Worm (Caenorhabditis elegans) whole organism, L2 larva: ENCODE results near the gene W01D2.1.

Experiments used
- F13H6.1 ChIP-seq: sonication (generic microtip); optimal IDR thresholded peaks from 2 replicates; lab custom pipeline; 2016; ENCODE audit warnings: missing genetic modification characterization, missing compliant biosample characterization
- Y55F3AM.14 ChIP-seq: fragments of 200-800 bp; sonication (Bioruptor generic); optimal IDR thresholded peaks from 2 replicates; lab custom pipeline; 2018; ENCODE audit warnings: mild to moderate bottlenecking, missing genetic modification characterization, missing compliant biosample characterization
- alr-1 ChIP-seq: fragments of 150-350 bp; optimal IDR thresholded peaks from 2 replicates; lab custom pipeline; 2014; ENCODE audit warnings: missing biosample characterization, missing genetic modification characterization
- aly-2 ChIP-seq: fragments of 150-350 bp; optimal IDR thresholded peaks from 2 replicates; lab custom pipeline; 2014; ENCODE audit warnings: missing biosample characterization, missing genetic modification characterization
- blmp-1 ChIP-seq: sonication (generic microtip); optimal IDR thresholded peaks from 2 replicates; lab custom pipeline; 2017; ENCODE audit warnings: missing genetic modification characterization, mild to moderate bottlenecking, missing compliant biosample characterization, antibody characterized with exemption, moderate library complexity; ENCODE audit not compliant: insufficient read depth
- ceh-16 ChIP-seq: fragments of 150-350 bp; optimal IDR thresholded peaks from 2 replicates; lab custom pipeline; 2014; ENCODE audit warnings: missing biosample characterization, missing genetic modification characterization
- crh-2 ChIP-seq: sonication (generic microtip); optimal IDR thresholded peaks from 2 replicates; lab custom pipeline; 2017; ENCODE audit warnings: missing biosample characterization, missing genetic modification characterization
- dmd-4 ChIP-seq: sonication (generic microtip); optimal IDR thresholded peaks from 2 replicates; lab custom pipeline; 2017; ENCODE audit warnings: missing biosample characterization, missing genetic modification characterization
- elt-3 ChIP-seq: sonication (generic microtip); optimal IDR thresholded peaks from 2 replicates; lab custom pipeline; 2017; ENCODE audit warnings: missing biosample characterization, missing genetic modification characterization
- fos-1 ChIP-seq: fragments of 150-350 bp; optimal IDR thresholded peaks from 2 replicates; lab custom pipeline; 2014; ENCODE audit warnings: missing biosample characterization, missing genetic modification characterization
- lin-11 ChIP-seq: fragments of 150-350 bp; sonication (generic microtip); optimal IDR thresholded peaks from 2 replicates; lab custom pipeline; 2014; ENCODE audit warnings: missing biosample characterization, missing genetic modification characterization, inconsistent platforms, mixed read lengths
- lin-13 ChIP-seq: fragments of 150-350 bp; optimal IDR thresholded peaks from 2 replicates; lab custom pipeline; 2014; ENCODE audit warnings: missing biosample characterization, missing genetic modification reagents, missing genetic modification characterization
- lsy-2 ChIP-seq, 2 experiments: fragments of 150-350 bp in 1 of 2; sonication (generic microtip) in 1 of 2; optimal IDR thresholded peaks; 2 replicates each; lab custom pipeline; 2014 to 2017; ENCODE audit warnings: missing biosample characterization in 2 of 2, missing genetic modification characterization in 2 of 2
- mab-5 ChIP-seq: fragments of 150-350 bp; optimal IDR thresholded peaks from 2 replicates; lab custom pipeline; 2014; ENCODE audit warnings: missing biosample characterization, missing genetic modification characterization
- mbf-1 ChIP-seq: sonication (generic microtip); optimal IDR thresholded peaks from 2 replicates; lab custom pipeline; 2017; ENCODE audit warnings: missing biosample characterization, missing genetic modification characterization
- nhr-10 ChIP-seq: sonication (generic microtip); optimal IDR thresholded peaks from 2 replicates; lab custom pipeline; 2017; ENCODE audit warnings: missing biosample characterization, missing genetic modification characterization
- nhr-11 ChIP-seq: fragments of 150-350 bp; optimal IDR thresholded peaks from 2 replicates; lab custom pipeline; 2014; ENCODE audit warnings: missing biosample characterization, missing genetic modification characterization
- nhr-12 ChIP-seq: fragments of 150-350 bp; optimal IDR thresholded peaks from 2 replicates; lab custom pipeline; 2014; ENCODE audit warnings: missing biosample characterization, missing genetic modification characterization
- nhr-129 ChIP-seq: fragments of 150-350 bp; optimal IDR thresholded peaks from 2 replicates; lab custom pipeline; 2014; ENCODE audit warnings: missing biosample characterization, missing genetic modification characterization
- nhr-21 ChIP-seq: fragments of 150-350 bp; optimal IDR thresholded peaks from 2 replicates; lab custom pipeline; 2014; ENCODE audit warnings: missing biosample characterization, missing genetic modification characterization
- nhr-23 ChIP-seq: fragments of 150-350 bp; optimal IDR thresholded peaks from 2 replicates; lab custom pipeline; 2014; ENCODE audit warnings: missing biosample characterization, missing genetic modification reagents, missing genetic modification characterization
- nhr-237 ChIP-seq: fragments of 150-350 bp; optimal IDR thresholded peaks from 2 replicates; lab custom pipeline; 2014; ENCODE audit warnings: missing biosample characterization, missing genetic modification characterization
- nhr-25 ChIP-seq: fragments of 150-350 bp; sonication (generic microtip); optimal IDR thresholded peaks from 3 replicates; lab custom pipeline; 2014; ENCODE audit warnings: missing biosample characterization, missing genetic modification characterization
- nhr-6 ChIP-seq: fragments of 150-350 bp; optimal IDR thresholded peaks from 2 replicates; lab custom pipeline; 2014; ENCODE audit warnings: missing biosample characterization, missing genetic modification characterization
- nhr-77 ChIP-seq: fragments of 150-350 bp; optimal IDR thresholded peaks from 2 replicates; lab custom pipeline; 2014; ENCODE audit warnings: missing biosample characterization, missing genetic modification characterization
- peb-1 ChIP-seq: fragments of 150-350 bp; optimal IDR thresholded peaks from 2 replicates; lab custom pipeline; 2014; ENCODE audit warnings: missing biosample characterization, missing genetic modification characterization
- sem-4 ChIP-seq: fragments of 150-350 bp; optimal IDR thresholded peaks from 2 replicates; lab custom pipeline; 2014; ENCODE audit warnings: missing biosample characterization, missing genetic modification reagents, missing genetic modification characterization
- skn-1 ChIP-seq: sonication (generic microtip); optimal IDR thresholded peaks from 2 replicates; lab custom pipeline; 2017; ENCODE audit warnings: missing biosample characterization, missing genetic modification characterization
- sma-3 ChIP-seq: sonication (generic microtip); optimal IDR thresholded peaks from 2 replicates; lab custom pipeline; 2016; ENCODE audit warnings: missing genetic modification reagents, missing genetic modification characterization, missing compliant biosample characterization
- sma-9 ChIP-seq, 2 experiments: fragments of 150-350 bp in 1 of 2; sonication (generic microtip) in 1 of 2; optimal IDR thresholded peaks; 2 replicates each; lab custom pipeline; 2014 to 2016; ENCODE audit warnings: missing genetic modification characterization in 2 of 2, mild to moderate bottlenecking in 1 of 2, missing biosample characterization in 1 of 2, missing compliant biosample characterization in 1 of 2, missing genetic modification reagents in 1 of 2, moderate library complexity in 1 of 2
- snpc-4 ChIP-seq: fragments of 150-350 bp; optimal IDR thresholded peaks from 2 replicates; lab custom pipeline; 2014; ENCODE audit warnings: missing biosample characterization, missing genetic modification characterization
- unc-39 ChIP-seq: fragments of 150-350 bp; optimal IDR thresholded peaks from 2 replicates; lab custom pipeline; 2014; ENCODE audit warnings: missing biosample characterization, missing genetic modification characterization
- zag-1 ChIP-seq: fragments of 150-350 bp; optimal IDR thresholded peaks from 2 replicates; lab custom pipeline; 2014; ENCODE audit warnings: missing biosample characterization, missing genetic modification characterization
- ztf-1 ChIP-seq: fragments of 200-800 bp; sonication (Bioruptor generic); conservative IDR thresholded peaks from 2 replicates; pipeline ENCODE4 v1.3.6; 2022; ENCODE audit warnings: missing genetic modification characterization, missing compliant biosample characterization

Gene W01D2.1

ce11 chrII:14841253-14841652, 25.9 kb downstream of the W01D2.1 start:
- peak; percentile 39 for TF ChIP-seq nhr-129 (tag; lab: Kevin White, UChicago)
- no peak for TF ChIP-seq sma-3 (GFP tag; lab: Kevin White, UChicago)
- no peak for TF ChIP-seq aly-2 (tag; lab: Kevin White, UChicago)
- peak; percentile 16 for TF ChIP-seq sma-9 (GFP tag; optimal IDR thresholded peaks at IDR 0.05; lab: Kevin White, UChicago)
- TF ChIP-seq sma-9 (tag; optimal IDR thresholded peaks at IDR 0.05; lab: Kevin White, UChicago) = no peak
- TF ChIP-seq lsy-2 (tag; optimal IDR thresholded peaks at IDR 0.05; lab: Kevin White, UChicago) = peak in 1 of 2 experiments; percentile 81

ce11 chrII:14843016-14843415, 27.7 kb downstream of the W01D2.1 start, which contains the start of gene cdh-7:
Gene cdh-7, plus strand, starts transcription at chrII:14843229.
- TF ChIP-seq aly-2 (tag; lab: Kevin White, UChicago) (no peak), mab-5 (tag; lab: Kevin White, UChicago) (no peak), elt-3 (tag; lab: Kevin White, UChicago) (no peak), zag-1 (tag; lab: Kevin White, UChicago) (no peak), nhr-25 (tag; lab: Kevin White, UChicago) (no peak), nhr-77 (tag; lab: Kevin White, UChicago) (no peak), nhr-237 (tag; lab: Kevin White, UChicago) (no peak), nhr-12 (tag; lab: Kevin White, UChicago) (no peak), nhr-21 (tag; lab: Kevin White, UChicago) (no peak), lsy-2 (tag; optimal IDR thresholded peaks at IDR 0.05; lab: Kevin White, UChicago) (no peak), mbf-1 (no peak), nhr-11 (tag; lab: Kevin White, UChicago) (no peak), nhr-10 (tag; lab: Kevin White, UChicago) (no peak), F13H6.1 (tag; lab: Kevin White, UChicago) (no peak), lin-11 (tag; lab: Kevin White, UChicago) (no peak), alr-1 (no peak), ztf-1 (no peak), blmp-1 (tag; lab: Kevin White, UChicago) (no peak), lin-13 (GFP tag; lab: Kevin White, UChicago) (no peak), nhr-6 (tag; lab: Kevin White, UChicago) (no peak)
- TF ChIP-seq, all 48 proteins: peak for 0

ce11 chrII:14844253-14844652, 28.9 kb downstream of the W01D2.1 start:
- TF ChIP-seq nhr-23 = no peak
- no peak for TF ChIP-seq lin-13 (GFP tag; lab: Kevin White, UChicago)
- no peak for TF ChIP-seq sma-9 (GFP tag; optimal IDR thresholded peaks at IDR 0.05; lab: Kevin White, UChicago)
- TF ChIP-seq sma-9 (tag; optimal IDR thresholded peaks at IDR 0.05; lab: Kevin White, UChicago) = no peak
- TF ChIP-seq unc-39 (tag; lab: Kevin White, UChicago) = no peak
- no peak for TF ChIP-seq Y55F3AM.14
- TF ChIP-seq nhr-77 (tag; lab: Kevin White, UChicago) = no peak
- TF ChIP-seq sma-3 (GFP tag; lab: Kevin White, UChicago) = peak; percentile 14
- TF ChIP-seq nhr-11 (tag; lab: Kevin White, UChicago) = no peak
- no peak for TF ChIP-seq nhr-10 (tag; lab: Kevin White, UChicago)
- no peak for TF ChIP-seq nhr-129 (tag; lab: Kevin White, UChicago)
- no peak for TF ChIP-seq snpc-4 (tag; lab: Kevin White, UChicago)
- TF ChIP-seq blmp-1 (tag; lab: Kevin White, UChicago) = no peak
- TF ChIP-seq nhr-21 (tag; lab: Kevin White, UChicago) = peak; percentile 47
- no peak for TF ChIP-seq peb-1 (tag; lab: Kevin White, UChicago)
- no peak for TF ChIP-seq ceh-16
- no peak for TF ChIP-seq mab-5 (tag; lab: Kevin White, UChicago)

ce11 chrII:14849897-14850296, 34.6 kb downstream of the W01D2.1 start:
- TF ChIP-seq nhr-237 (tag; lab: Kevin White, UChicago) (no peak), unc-39 (tag; lab: Kevin White, UChicago) (no peak), skn-1 (tag; lab: Kevin White, UChicago) (no peak)

ce11 chrII:14851483-14851882, 36.2 kb downstream of the W01D2.1 start, which contains the start of gene R05H10.1:
Gene R05H10.1, plus strand, starts transcription at chrII:14851816.
- TF ChIP-seq nhr-25 (tag; lab: Kevin White, UChicago) = peak; percentile 33
- TF ChIP-seq sem-4 (tag; lab: Kevin White, UChicago) = no peak
- TF ChIP-seq snpc-4 (tag; lab: Kevin White, UChicago) = no peak
- peak; percentile 28 for TF ChIP-seq fos-1 (tag; lab: Kevin White, UChicago)
- TF ChIP-seq dmd-4 (tag; lab: Kevin White, UChicago) = no peak
- TF ChIP-seq lin-11 (tag; lab: Kevin White, UChicago) = no peak
- no peak for TF ChIP-seq ztf-1
- TF ChIP-seq crh-2 = no peak
- no peak for TF ChIP-seq Y55F3AM.14
- no peak for TF ChIP-seq nhr-6 (tag; lab: Kevin White, UChicago)
- TF ChIP-seq aly-2 (tag; lab: Kevin White, UChicago) = no peak
- TF ChIP-seq, all 48 proteins: peak for 2
